Worm (Caenorhabditis elegans) whole organism, midembryonic: ENCODE measurements around the gene H12D21.6.

Source experiments
- klf-2 ChIP-seq: fragments of 200-800 bp; sonication (Bioruptor generic); conservative IDR thresholded peaks from 2 replicates; pipeline ENCODE4 v1.3.6; 2022; ENCODE audit warnings: missing genetic modification reagents, missing genetic modification characterization, missing compliant biosample characterization
- med-1 ChIP-seq: sonication (generic microtip); optimal IDR thresholded peaks from 2 replicates; lab custom pipeline; 2017; ENCODE audit warnings: missing genetic modification characterization, mild to moderate bottlenecking, missing compliant biosample characterization, antibody characterized with exemption, missing genetic modification reagents; ENCODE audit not compliant: insufficient read depth

ce11 chrV:14853739-14854138, 43.9 kb downstream of the H12D21.6 start:
- TF ChIP-seq klf-2 (no peak), med-1 (GFP tag; lab: Kevin White, UChicago) (no peak)
